Fruit fly (Drosophila melanogaster) whole organism, prepupa: ENCODE data around the gene aru.

Source experiments
- CG16779 ChIP-seq: fragments of 200-800 bp; sonication (Bioruptor generic); optimal IDR thresholded peaks from 3 replicates; lab custom pipeline; 2017; ENCODE audit warnings: missing biosample characterization, mild to moderate bottlenecking, missing genetic modification characterization
- CG3919 ChIP-seq: fragments of 200-800 bp; sonication (Bioruptor generic); optimal IDR thresholded peaks from 3 replicates; lab custom pipeline; 2016; ENCODE audit warnings: missing biosample characterization, missing genetic modification characterization
- Hr39 ChIP-seq: fragments of 200-800 bp; sonication (Bioruptor generic); optimal IDR thresholded peaks from 2 replicates; lab custom pipeline; 2016; ENCODE audit warnings: missing biosample characterization, missing genetic modification characterization
- Met ChIP-seq: fragments of 200-800 bp; sonication (Bioruptor generic); optimal IDR thresholded peaks from 3 replicates; lab custom pipeline; 2016; ENCODE audit warnings: missing biosample characterization, missing genetic modification characterization
- OdsH ChIP-seq: fragments of 200-800 bp; sonication (Bioruptor generic); optimal IDR thresholded peaks from 3 replicates; lab custom pipeline; 2016; ENCODE audit warnings: missing biosample characterization, missing genetic modification characterization
- Smox ChIP-seq: fragments of 200-800 bp; sonication (Bioruptor generic); optimal IDR thresholded peaks from 3 replicates; lab custom pipeline; 2016; ENCODE audit warnings: missing biosample characterization, missing genetic modification characterization
- Sox102F ChIP-seq: fragments of 200-800 bp; sonication (Bioruptor generic); optimal IDR thresholded peaks from 2 replicates; lab custom pipeline; 2016; ENCODE audit warnings: missing biosample characterization, mild to moderate bottlenecking, missing genetic modification characterization
- fd59A ChIP-seq: fragments of 200-800 bp; sonication (Bioruptor generic); optimal IDR thresholded peaks from 2 replicates; lab custom pipeline; 2017; ENCODE audit warnings: missing biosample characterization, mild to moderate bottlenecking, missing genetic modification characterization, missing genetic modification reagents
- salr ChIP-seq, 2 experiments: fragments of 200-800 bp; sonication (Bioruptor generic); optimal IDR thresholded peaks; 3 replicates each; lab custom pipeline; 2016 to 2018; ENCODE audit warnings: missing biosample characterization in 2 of 2, missing genetic modification characterization in 2 of 2, mild to moderate bottlenecking in 1 of 2
- svp ChIP-seq: fragments of 200-800 bp; sonication (Bioruptor generic); peaks from one replicate; lab custom pipeline; 2016; ENCODE audit warnings: missing biosample characterization, missing genetic modification characterization

DNA sequence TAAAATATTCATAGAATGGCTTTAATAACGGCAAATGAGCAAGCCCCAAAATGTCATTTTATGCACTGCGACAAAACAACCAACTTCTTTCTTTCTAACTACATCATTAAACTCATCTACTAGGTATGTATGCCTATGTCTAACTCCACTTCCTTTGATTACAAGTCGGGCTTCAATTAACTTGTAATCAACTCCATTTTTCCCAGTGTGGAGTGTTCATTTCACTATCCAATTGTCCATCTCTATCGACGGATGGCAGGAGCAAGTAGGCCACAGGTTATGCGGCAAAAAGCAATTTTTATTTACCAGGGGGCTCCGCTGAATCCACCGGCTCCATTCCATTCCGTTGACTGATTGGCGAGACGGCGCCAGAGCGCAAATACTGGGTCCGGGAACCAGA is 35.6 kb upstream of the aru start:
- TF ChIP-seq OdsH (GFP tag; lab: Kevin White, UChicago) (no peak), Hr39 (GFP tag; lab: Kevin White, UChicago) (no peak), Smox (GFP tag; lab: Kevin White, UChicago) (no peak), svp (GFP tag; lab: Kevin White, UChicago) (no peak), Sox102F (GFP tag; lab: Kevin White, UChicago) (no peak), fd59A (no peak), CG3919 (no peak), CG16779 (tag; lab: Kevin White, UChicago) (no peak), salr (GFP tag; optimal IDR thresholded peaks at IDR 0.05; lab: Kevin White, UChicago) (no peak), Met (GFP tag; lab: Kevin White, UChicago) (no peak)
